Worm (Caenorhabditis elegans) whole organism, young adult: ENCODE results near the gene msp-50.

Source experiments
- C06A6.2 ChIP-seq: fragments of 200-800 bp; sonication (Bioruptor generic); conservative IDR thresholded peaks from 2 replicates; pipeline ENCODE4 v1.3.6; 2022; ENCODE audit warnings: missing genetic modification characterization, missing compliant biosample characterization
- D2030.7 ChIP-seq: fragments of 200-800 bp; sonication (Bioruptor generic); IDR thresholded peaks from 2 replicates; pipeline ENCODE4 v1.3.6; 2022; ENCODE audit warnings: missing genetic modification reagents, missing genetic modification characterization, missing compliant biosample characterization
- F10E7.11 ChIP-seq: sonication (generic microtip); optimal IDR thresholded peaks from 2 replicates; lab custom pipeline; 2017; ENCODE audit warnings: mild to moderate bottlenecking, missing genetic modification characterization, moderate library complexity, missing compliant biosample characterization
- F22D6.2 ChIP-seq: sonication (generic microtip); optimal IDR thresholded peaks from 2 replicates; lab custom pipeline; 2016; ENCODE audit warnings: mild to moderate bottlenecking, missing genetic modification characterization, missing compliant biosample characterization
- F23B12.7 ChIP-seq: sonication (generic microtip); optimal IDR thresholded peaks from 2 replicates; lab custom pipeline; 2017; ENCODE audit warnings: missing genetic modification characterization, mild to moderate bottlenecking, missing compliant biosample characterization, antibody characterized with exemption, moderate library complexity; ENCODE audit not compliant: insufficient read depth
- F37B4.10 ChIP-seq: fragments of 200-800 bp; sonication (Bioruptor generic); IDR thresholded peaks from 2 replicates; pipeline ENCODE4 v1.3.6; 2022; ENCODE audit warnings: missing genetic modification characterization, missing compliant biosample characterization
- F55B11.4 ChIP-seq: sonication (generic microtip); optimal IDR thresholded peaks from 2 replicates; lab custom pipeline; 2016; ENCODE audit warnings: missing compliant biosample characterization, missing genetic modification characterization, borderline replicate concordance; ENCODE audit not compliant: insufficient read depth
- Y67H2A.10 ChIP-seq: fragments of 200-800 bp; sonication (Bioruptor generic); conservative IDR thresholded peaks from 2 replicates; pipeline ENCODE4 v1.3.6; 2022; ENCODE audit warnings: missing genetic modification reagents, missing genetic modification characterization, missing compliant biosample characterization
- Y95B8A.8 ChIP-seq: fragments of 200-800 bp; sonication (Bioruptor generic); IDR thresholded peaks from 2 replicates; pipeline ENCODE4 v1.3.6; 2022; ENCODE audit warnings: missing genetic modification reagents, missing genetic modification characterization, missing compliant biosample characterization
- atf-7 ChIP-seq: sonication (generic microtip); optimal IDR thresholded peaks from 2 replicates; lab custom pipeline; 2017; ENCODE audit warnings: mild to moderate bottlenecking, missing genetic modification characterization, missing compliant biosample characterization
- attf-5 ChIP-seq: fragments of 200-800 bp; sonication (Bioruptor generic); optimal IDR thresholded peaks from 2 replicates; lab custom pipeline; 2018; ENCODE audit warnings: mild to moderate bottlenecking, missing genetic modification characterization, missing compliant biosample characterization
- cebp-2 ChIP-seq: fragments of 200-800 bp; sonication (Bioruptor generic); IDR thresholded peaks from 2 replicates; pipeline ENCODE4 v1.3.6; 2022; ENCODE audit warnings: missing genetic modification characterization, missing compliant biosample characterization
- ceh-58 ChIP-seq: fragments of 200-800 bp; sonication (Bioruptor generic); IDR thresholded peaks from 2 replicates; pipeline ENCODE4 v1.3.6; 2022; ENCODE audit warnings: missing genetic modification characterization, missing compliant biosample characterization
- dox-1 ChIP-seq: fragments of 200-800 bp; sonication (Bioruptor generic); IDR thresholded peaks from 2 replicates; pipeline ENCODE4 v1.3.6; 2022; ENCODE audit warnings: missing genetic modification reagents, missing genetic modification characterization, missing compliant biosample characterization
- dpff-1 ChIP-seq: sonication (generic microtip); optimal IDR thresholded peaks from 2 replicates; lab custom pipeline; 2017; ENCODE audit warnings: mild to moderate bottlenecking, missing genetic modification characterization, missing compliant biosample characterization
- efl-1 ChIP-seq: fragments of 150-350 bp; optimal IDR thresholded peaks from 2 replicates; lab custom pipeline; 2014; ENCODE audit warnings: missing biosample characterization, missing genetic modification reagents, missing genetic modification characterization
- hlh-26 ChIP-seq: fragments of 200-800 bp; sonication (Bioruptor generic); conservative IDR thresholded peaks from 2 replicates; pipeline ENCODE4 v1.3.6; 2022; ENCODE audit warnings: missing genetic modification reagents, missing genetic modification characterization, missing compliant biosample characterization
- hmg-1.2 ChIP-seq: fragments of 200-800 bp; sonication (Bioruptor generic); IDR thresholded peaks from 2 replicates; pipeline ENCODE4 v1.3.6; 2022; ENCODE audit warnings: missing genetic modification reagents, missing genetic modification characterization, missing compliant biosample characterization
- lin-35 ChIP-seq, 3 experiments: fragments of 150-350 bp in 2 of 3; sonication (generic microtip) in 1 of 3; optimal IDR thresholded peaks; 2 replicates each; lab custom pipeline; 2014 to 2018; ENCODE audit warnings: missing biosample characterization in 3 of 3, missing genetic modification characterization in 3 of 3, missing genetic modification reagents in 3 of 3
- lsy-27 ChIP-seq: sonication (generic microtip); optimal IDR thresholded peaks from 2 replicates; lab custom pipeline; 2017; ENCODE audit warnings: missing genetic modification characterization, mild to moderate bottlenecking, missing compliant biosample characterization, antibody characterized with exemption, missing genotype, borderline replicate concordance; ENCODE audit not compliant: insufficient read depth
- madf-3 ChIP-seq: fragments of 200-800 bp; sonication (Bioruptor generic); IDR thresholded peaks from 2 replicates; pipeline ENCODE4 v1.3.6; 2022; ENCODE audit warnings: missing genetic modification reagents, missing genetic modification characterization, missing compliant biosample characterization
- madf-8 ChIP-seq: fragments of 200-800 bp; sonication (Bioruptor generic); conservative IDR thresholded peaks from 2 replicates; pipeline ENCODE4 v1.3.6; 2022; ENCODE audit warnings: missing genetic modification reagents, missing genetic modification characterization, missing compliant biosample characterization
- mel-28 ChIP-seq: sonication (generic microtip); optimal IDR thresholded peaks from 2 replicates; lab custom pipeline; 2016; ENCODE audit warnings: borderline replicate concordance, mild to moderate bottlenecking, missing genetic modification characterization, missing compliant biosample characterization
- nfya-1 ChIP-seq: sonication (generic microtip); optimal IDR thresholded peaks from 2 replicates; lab custom pipeline; 2017; ENCODE audit warnings: antibody characterized with exemption, missing compliant biosample characterization, missing genetic modification characterization, borderline replicate concordance; ENCODE audit not compliant: insufficient read depth
- nhr-120 ChIP-seq: fragments of 200-800 bp; sonication (Bioruptor generic); IDR thresholded peaks from 2 replicates; pipeline ENCODE4 v1.3.6; 2022; ENCODE audit warnings: missing genetic modification characterization, missing compliant biosample characterization
- nhr-179 ChIP-seq: sonication (generic microtip); optimal IDR thresholded peaks from 2 replicates; lab custom pipeline; 2016; ENCODE audit warnings: mild to moderate bottlenecking, missing genetic modification characterization, missing compliant biosample characterization
- nhr-27 ChIP-seq: fragments of 200-800 bp; sonication (Bioruptor generic); optimal IDR thresholded peaks from 2 replicates; lab custom pipeline; 2018; ENCODE audit warnings: mild to moderate bottlenecking, missing genetic modification characterization, moderate library complexity, missing compliant biosample characterization
- pbrm-1 ChIP-seq: fragments of 200-800 bp; sonication (Bioruptor generic); IDR thresholded peaks from 2 replicates; pipeline ENCODE4 v1.3.6; 2022; ENCODE audit warnings: missing genetic modification reagents, missing genetic modification characterization, missing compliant biosample characterization
- rec-8 ChIP-seq, 2 experiments: sonication (generic microtip); optimal IDR thresholded peaks; 2 replicates each; lab custom pipeline; 2016; ENCODE audit warnings: mild to moderate bottlenecking in 2 of 2, missing genetic modification characterization in 2 of 2, missing genetic modification reagents in 2 of 2, missing genotype in 2 of 2, missing biosample characterization in 1 of 2, missing compliant biosample characterization in 1 of 2, moderate library complexity in 1 of 2
- repo-1 ChIP-seq: sonication (generic microtip); optimal IDR thresholded peaks from 2 replicates; lab custom pipeline; 2017; ENCODE audit warnings: mild to moderate bottlenecking, missing genetic modification characterization, missing compliant biosample characterization
- rpc-1 ChIP-seq, 2 experiments: fragments of 150-350 bp in 1 of 2; sonication (generic microtip) in 1 of 2; optimal IDR thresholded peaks; 2 replicates each; lab custom pipeline; 2014 to 2018; ENCODE audit warnings: missing biosample characterization in 1 of 2, missing genetic modification characterization in 1 of 2, missing genetic modification reagents in 1 of 2, missing genotype in 1 of 2
- sdz-38 ChIP-seq: sonication (generic microtip); optimal IDR thresholded peaks from 2 replicates; lab custom pipeline; 2016; ENCODE audit warnings: missing genotype, missing genetic modification characterization, missing compliant biosample characterization
- sptf-2 ChIP-seq: fragments of 200-800 bp; sonication (Bioruptor generic); optimal IDR thresholded peaks from 2 replicates; lab custom pipeline; 2018; ENCODE audit warnings: mild to moderate bottlenecking, missing genetic modification characterization, missing compliant biosample characterization
- tlf-1 ChIP-seq: fragments of 200-800 bp; sonication (Bioruptor generic); optimal IDR thresholded peaks from 2 replicates; lab custom pipeline; 2018; ENCODE audit warnings: mild to moderate bottlenecking, missing genetic modification characterization, missing compliant biosample characterization
- ztf-18 ChIP-seq: sonication (generic microtip); optimal IDR thresholded peaks from 2 replicates; lab custom pipeline; 2016; ENCODE audit warnings: missing genotype, mild to moderate bottlenecking, missing genetic modification characterization, missing compliant biosample characterization
- ztf-25 ChIP-seq: fragments of 200-800 bp; sonication (Bioruptor generic); IDR thresholded peaks from 2 replicates; pipeline ENCODE4 v1.3.6; 2022; ENCODE audit warnings: missing genetic modification reagents, missing genetic modification characterization, missing compliant biosample characterization
- ztf-26 ChIP-seq: sonication (generic microtip); optimal IDR thresholded peaks from 2 replicates; lab custom pipeline; 2017; ENCODE audit warnings: missing genetic modification characterization, missing compliant biosample characterization
- ztf-6 ChIP-seq: fragments of 200-800 bp; sonication (Bioruptor generic); IDR thresholded peaks from 2 replicates; pipeline ENCODE4 v1.3.6; 2022; ENCODE audit warnings: missing genetic modification reagents, missing genetic modification characterization, missing compliant biosample characterization

msp-50 gene

ce11 chrII:5199497-5199896 is at the start of gene msp-50:
Gene msp-50, plus strand, starts transcription at chrII:5199797.
- TF ChIP-seq ztf-25 (GFP tag; lab: Robert Waterston, UW), result no peak
- no peak for TF ChIP-seq D2030.7
- no peak for TF ChIP-seq C06A6.2 (GFP tag; lab: Robert Waterston, UW)
- TF ChIP-seq repo-1 (tag; lab: Kevin White, UChicago), result no peak
- TF ChIP-seq dpff-1 (tag; lab: Kevin White, UChicago), result no peak
- no peak for TF ChIP-seq F55B11.4
- TF ChIP-seq rec-8 (tag; optimal IDR thresholded peaks at IDR 0.05; lab: Kevin White, UChicago), result no peak

ce11 chrII:5150829-5151228 is 48.8 kb upstream of the msp-50 start, which contains the start of gene srb-16:
Gene srb-16, minus strand, starts transcription at chrII:5150929.
- TF ChIP-seq ztf-6 (GFP tag; lab: Robert Waterston, UW), result no peak

ce11 chrII:5154540-5154939 is 45.1 kb upstream of the msp-50 start, which contains the start of gene srb-12:
Gene srb-12, minus strand, starts transcription at chrII:5154640.
- TF ChIP-seq madf-8 (GFP tag; lab: Robert Waterston, UW), result no peak
- no peak for TF ChIP-seq hlh-26 (GFP tag; lab: Robert Waterston, UW)
- TF ChIP-seq F22D6.2 (tag; lab: Kevin White, UChicago), result no peak
- no peak for TF ChIP-seq tlf-1 (GFP tag; lab: Kevin White, UChicago)
- TF ChIP-seq pbrm-1 (GFP tag; lab: Robert Waterston, UW), result no peak
- TF ChIP-seq mel-28 (tag; lab: Kevin White, UChicago), result no peak
- no peak for TF ChIP-seq repo-1 (tag; lab: Kevin White, UChicago)
- no peak for TF ChIP-seq nfya-1
- TF ChIP-seq nhr-120 (GFP tag; lab: Robert Waterston, UW), result no peak
- no peak for TF ChIP-seq cebp-2 (GFP tag; lab: Robert Waterston, UW)
- no peak for TF ChIP-seq F10E7.11 (tag; lab: Kevin White, UChicago)
- TF ChIP-seq madf-3 (GFP tag; lab: Robert Waterston, UW), result no peak
- no peak for TF ChIP-seq lsy-27 (tag; lab: Kevin White, UChicago)
- TF ChIP-seq rpc-1 (optimal IDR thresholded peaks at IDR 0.05; lab: Kevin White, UChicago), result no peak
- no peak for TF ChIP-seq rpc-1 (tag; optimal IDR thresholded peaks at IDR 0.05; lab: Kevin White, UChicago)
- TF ChIP-seq Y95B8A.8, result no peak
- no peak for TF ChIP-seq lin-35 (GFP tag; optimal IDR thresholded peaks at IDR 0.05; lab: Kevin White, UChicago)
- TF ChIP-seq ceh-58, result no peak

ce11 chrII:5156983-5157382 is 42.6 kb upstream of the msp-50 start, which contains the start of gene msp-45:
Gene msp-45, minus strand, starts transcription at chrII:5157083.
- no peak for TF ChIP-seq F55B11.4
- TF ChIP-seq rpc-1 (optimal IDR thresholded peaks at IDR 0.05; lab: Kevin White, UChicago), result no peak
- no peak for TF ChIP-seq rpc-1 (tag; optimal IDR thresholded peaks at IDR 0.05; lab: Kevin White, UChicago)
- TF ChIP-seq ztf-18 (tag; lab: Kevin White, UChicago), result no peak
- no peak for TF ChIP-seq nhr-27 (tag; lab: Kevin White, UChicago)
- no peak for TF ChIP-seq F37B4.10 (GFP tag; lab: Robert Waterston, UW)
- no peak for TF ChIP-seq D2030.7
- no peak for TF ChIP-seq ztf-26 (tag; lab: Kevin White, UChicago)
- TF ChIP-seq sptf-2, result no peak
- TF ChIP-seq C06A6.2 (GFP tag; lab: Robert Waterston, UW), result no peak
- TF ChIP-seq Y67H2A.10 (GFP tag; lab: Robert Waterston, UW), result no peak
- TF ChIP-seq attf-5 (GFP tag; lab: Kevin White, UChicago), result no peak
- no peak for TF ChIP-seq F23B12.7
- no peak for TF ChIP-seq dox-1 (GFP tag; lab: Robert Waterston, UW)
- no peak for TF ChIP-seq nhr-179 (tag; lab: Kevin White, UChicago)
- no peak for TF ChIP-seq atf-7 (tag; lab: Kevin White, UChicago)
- TF ChIP-seq hmg-1.2 (GFP tag; lab: Robert Waterston, UW), result no peak
- no peak for TF ChIP-seq sdz-38 (tag; lab: Kevin White, UChicago)
- no peak for TF ChIP-seq efl-1 (GFP tag; lab: Kevin White, UChicago)
- TF ChIP-seq dpff-1 (tag; lab: Kevin White, UChicago), result no peak
